Worm (Caenorhabditis elegans) whole organism, young adult: ENCODE data around the gene clec-78.

Experiments used
- C06A6.2 ChIP-seq: fragments of 200-800 bp; sonication (Bioruptor generic); conservative IDR thresholded peaks from 2 replicates; pipeline ENCODE4 v1.3.6; 2022; ENCODE audit warnings: missing genetic modification characterization, missing compliant biosample characterization
- F10E7.11 ChIP-seq: sonication (generic microtip); optimal IDR thresholded peaks from 2 replicates; lab custom pipeline; 2017; ENCODE audit warnings: mild to moderate bottlenecking, missing genetic modification characterization, moderate library complexity, missing compliant biosample characterization
- F39B2.1 ChIP-seq: fragments of 200-800 bp; sonication (Bioruptor generic); IDR thresholded peaks from 2 replicates; pipeline ENCODE4 v1.3.6; 2022; ENCODE audit warnings: missing genetic modification reagents, missing genetic modification characterization, missing compliant biosample characterization
- F55B11.4 ChIP-seq: sonication (generic microtip); optimal IDR thresholded peaks from 2 replicates; lab custom pipeline; 2016; ENCODE audit warnings: missing compliant biosample characterization, missing genetic modification characterization, borderline replicate concordance; ENCODE audit not compliant: insufficient read depth
- Y53G8AR.9 ChIP-seq: fragments of 200-800 bp; sonication (Bioruptor generic); conservative IDR thresholded peaks from 2 replicates; pipeline ENCODE4 v1.3.6; 2022; ENCODE audit warnings: missing genetic modification reagents, missing genetic modification characterization, missing compliant biosample characterization
- attf-5 ChIP-seq: fragments of 200-800 bp; sonication (Bioruptor generic); optimal IDR thresholded peaks from 2 replicates; lab custom pipeline; 2018; ENCODE audit warnings: mild to moderate bottlenecking, missing genetic modification characterization, missing compliant biosample characterization
- bed-1 ChIP-seq: fragments of 200-800 bp; sonication (Bioruptor generic); IDR thresholded peaks from 2 replicates; pipeline ENCODE4 v1.3.6; 2022; ENCODE audit warnings: missing genetic modification reagents, missing genetic modification characterization, missing compliant biosample characterization
- ceh-100 ChIP-seq: fragments of 200-800 bp; sonication (Bioruptor generic); IDR thresholded peaks from 2 replicates; pipeline ENCODE4 v1.3.6; 2022; ENCODE audit warnings: missing genetic modification reagents, missing genetic modification characterization, missing compliant biosample characterization
- ceh-91 ChIP-seq: fragments of 200-800 bp; sonication (Bioruptor generic); IDR thresholded peaks from 2 replicates; pipeline ENCODE4 v1.3.6; 2022; ENCODE audit warnings: missing genetic modification reagents, missing genetic modification characterization, missing compliant biosample characterization
- dox-1 ChIP-seq: fragments of 200-800 bp; sonication (Bioruptor generic); IDR thresholded peaks from 2 replicates; pipeline ENCODE4 v1.3.6; 2022; ENCODE audit warnings: missing genetic modification reagents, missing genetic modification characterization, missing compliant biosample characterization
- egl-18 ChIP-seq: fragments of 200-800 bp; sonication (Bioruptor generic); IDR thresholded peaks from 2 replicates; pipeline ENCODE4 v1.3.6; 2022; ENCODE audit warnings: missing genetic modification reagents, missing genetic modification characterization, missing compliant biosample characterization
- ekl-4 ChIP-seq: fragments of 200-800 bp; sonication (Bioruptor generic); IDR thresholded peaks from 2 replicates; pipeline ENCODE4 v1.3.6; 2022; ENCODE audit warnings: missing genetic modification reagents, missing genetic modification characterization, missing compliant biosample characterization
- hrde-1 ChIP-seq: sonication (generic microtip); optimal IDR thresholded peaks from 2 replicates; lab custom pipeline; 2016; ENCODE audit warnings: missing genetic modification characterization, mild to moderate bottlenecking, missing compliant biosample characterization, moderate library complexity, missing genotype, missing genetic modification reagents, borderline replicate concordance
- hsf-1 ChIP-seq: fragments of 200-800 bp; sonication (Bioruptor generic); IDR thresholded peaks from 2 replicates; pipeline ENCODE4 v1.3.6; 2022; ENCODE audit warnings: missing genetic modification reagents, missing genetic modification characterization, missing compliant biosample characterization
- lag-1 ChIP-seq: fragments of 200-800 bp; sonication (Bioruptor generic); IDR thresholded peaks from 2 replicates; pipeline ENCODE4 v1.3.6; 2022; ENCODE audit warnings: missing genetic modification reagents, missing genetic modification characterization, missing compliant biosample characterization
- lin-35 ChIP-seq, 3 experiments: fragments of 150-350 bp in 2 of 3; sonication (generic microtip) in 1 of 3; optimal IDR thresholded peaks; 2 replicates each; lab custom pipeline; 2014 to 2018; ENCODE audit warnings: missing biosample characterization in 3 of 3, missing genetic modification characterization in 3 of 3, missing genetic modification reagents in 3 of 3
- lin-40 ChIP-seq: sonication (generic microtip); optimal IDR thresholded peaks from 2 replicates; lab custom pipeline; 2016; ENCODE audit warnings: missing genetic modification characterization, mild to moderate bottlenecking, missing compliant biosample characterization, missing genotype, missing genetic modification reagents
- lsy-27 ChIP-seq: sonication (generic microtip); optimal IDR thresholded peaks from 2 replicates; lab custom pipeline; 2017; ENCODE audit warnings: missing genetic modification characterization, mild to moderate bottlenecking, missing compliant biosample characterization, antibody characterized with exemption, missing genotype, borderline replicate concordance; ENCODE audit not compliant: insufficient read depth
- madf-3 ChIP-seq: fragments of 200-800 bp; sonication (Bioruptor generic); IDR thresholded peaks from 2 replicates; pipeline ENCODE4 v1.3.6; 2022; ENCODE audit warnings: missing genetic modification reagents, missing genetic modification characterization, missing compliant biosample characterization
- madf-6 ChIP-seq: fragments of 200-800 bp; sonication (Bioruptor generic); IDR thresholded peaks from 2 replicates; pipeline ENCODE4 v1.3.6; 2022; ENCODE audit warnings: missing genetic modification reagents, missing genetic modification characterization, missing compliant biosample characterization
- nfya-1 ChIP-seq: sonication (generic microtip); optimal IDR thresholded peaks from 2 replicates; lab custom pipeline; 2017; ENCODE audit warnings: antibody characterized with exemption, missing compliant biosample characterization, missing genetic modification characterization, borderline replicate concordance; ENCODE audit not compliant: insufficient read depth
- nfyb-1 ChIP-seq: fragments of 200-800 bp; sonication (Bioruptor generic); IDR thresholded peaks from 2 replicates; pipeline ENCODE4 v1.3.6; 2022; ENCODE audit warnings: missing genetic modification reagents, missing genetic modification characterization, missing compliant biosample characterization
- nhr-90 ChIP-seq: sonication (generic microtip); optimal IDR thresholded peaks from 2 replicates; lab custom pipeline; 2016; ENCODE audit warnings: missing genotype, mild to moderate bottlenecking, missing genetic modification characterization, missing compliant biosample characterization
- snpc-3.4 ChIP-seq: sonication (generic microtip); optimal IDR thresholded peaks from 2 replicates; lab custom pipeline; 2017; ENCODE audit warnings: missing genetic modification characterization, mild to moderate bottlenecking, missing compliant biosample characterization, antibody characterized with exemption, moderate library complexity, missing genotype, missing genetic modification reagents
- tbp1 ChIP-seq: fragments of 200-800 bp; sonication (Bioruptor generic); optimal IDR thresholded peaks from 2 replicates; lab custom pipeline; 2018; ENCODE audit warnings: mild to moderate bottlenecking, missing genetic modification characterization, missing compliant biosample characterization
- tbx-9 ChIP-seq: sonication (generic microtip); optimal IDR thresholded peaks from 2 replicates; lab custom pipeline; 2016; ENCODE audit warnings: borderline replicate concordance, missing genetic modification characterization, inconsistent platforms, missing compliant biosample characterization
- unc-130 ChIP-seq: sonication (generic microtip); optimal IDR thresholded peaks from 2 replicates; lab custom pipeline; 2016; ENCODE audit warnings: missing genetic modification reagents, missing genetic modification characterization, missing compliant biosample characterization
- zfh-2 ChIP-seq: fragments of 200-800 bp; sonication (Bioruptor generic); conservative IDR thresholded peaks from 2 replicates; pipeline ENCODE4 v1.3.6; 2022; ENCODE audit warnings: missing genetic modification reagents, missing genetic modification characterization, missing compliant biosample characterization
- ztf-22 ChIP-seq: fragments of 200-800 bp; sonication (Bioruptor generic); optimal IDR thresholded peaks from 2 replicates; lab custom pipeline; 2018; ENCODE audit warnings: mild to moderate bottlenecking, missing genetic modification characterization, moderate library complexity, missing compliant biosample characterization
- ztf-26 ChIP-seq: sonication (generic microtip); optimal IDR thresholded peaks from 2 replicates; lab custom pipeline; 2017; ENCODE audit warnings: missing genetic modification characterization, missing compliant biosample characterization
- ztf-3 ChIP-seq: fragments of 200-800 bp; sonication (Bioruptor generic); optimal IDR thresholded peaks from 2 replicates; lab custom pipeline; 2018; ENCODE audit warnings: mild to moderate bottlenecking, missing genetic modification characterization, missing compliant biosample characterization

clec-78 gene

DNA sequence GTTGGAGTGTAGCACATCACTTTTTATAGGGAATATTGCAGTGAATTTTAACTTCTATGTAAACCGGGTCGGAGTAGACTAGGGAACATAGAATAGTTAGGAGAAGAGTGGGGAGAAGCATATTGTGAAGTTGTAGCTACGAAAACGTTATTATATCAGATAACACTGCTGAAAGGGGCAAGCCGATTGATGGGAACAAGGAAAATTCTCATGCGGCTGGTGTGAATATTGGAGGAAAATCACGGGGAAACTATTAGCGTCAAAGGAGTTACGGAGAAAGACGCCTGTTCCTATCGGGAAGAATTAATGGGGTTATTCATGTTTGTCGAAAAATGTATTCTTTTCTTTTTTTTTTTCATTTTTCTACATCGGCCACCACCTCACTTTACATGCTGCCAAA is 4.4 kb downstream of the clec-78 start, which contains the start of gene F47C12.6:
Gene F47C12.6, minus strand, starts transcription at position 101 of the 400 bp plus-strand sequence.
- TF ChIP-seq ekl-4 (GFP tag; lab: Robert Waterston, UW) (no peak), egl-18 (GFP tag; lab: Robert Waterston, UW) (no peak), snpc-3.4 (no peak), ztf-22 (no peak), lin-35 (GFP tag; optimal IDR thresholded peaks at IDR 0.05; lab: Kevin White, UChicago) (no peak), madf-6 (GFP tag; lab: Robert Waterston, UW) (no peak), ztf-3 (GFP tag; lab: Kevin White, UChicago) (no peak), bed-1 (GFP tag; lab: Robert Waterston, UW) (no peak), hsf-1 (GFP tag; lab: Robert Waterston, UW) (no peak), unc-130 (no peak)

DNA sequence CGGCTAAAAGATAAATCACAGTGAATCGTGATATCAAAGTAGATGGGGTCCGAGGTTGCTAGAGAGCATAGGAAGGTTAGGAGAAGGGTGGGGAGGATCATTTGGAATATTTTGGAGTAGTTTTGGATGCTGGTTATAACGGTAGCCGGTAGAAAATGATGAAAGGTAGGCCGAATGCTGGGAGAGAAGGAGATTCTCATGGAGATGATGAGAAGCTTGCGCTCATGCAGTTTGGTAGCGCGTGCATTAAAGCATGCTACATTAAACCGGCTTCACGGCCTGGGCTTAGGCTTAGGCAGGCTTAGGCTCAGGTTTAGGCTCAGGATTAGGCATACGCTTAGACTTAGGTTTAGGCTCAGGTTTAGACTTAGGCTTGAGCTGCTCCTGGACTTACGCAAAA is 5.4 kb downstream of the clec-78 start, which contains the start of gene F47C12.13:
Gene F47C12.13, minus strand, starts transcription at position 101 of the 400 bp plus-strand sequence.
- TF ChIP-seq lag-1 (GFP tag; lab: Robert Waterston, UW), result 0 out of 2 replicates have a peak, but pooled peaks have one; percentile 16
- TF ChIP-seq madf-3, result no peak
- TF ChIP-seq, all 124 proteins: peak for 1

DNA sequence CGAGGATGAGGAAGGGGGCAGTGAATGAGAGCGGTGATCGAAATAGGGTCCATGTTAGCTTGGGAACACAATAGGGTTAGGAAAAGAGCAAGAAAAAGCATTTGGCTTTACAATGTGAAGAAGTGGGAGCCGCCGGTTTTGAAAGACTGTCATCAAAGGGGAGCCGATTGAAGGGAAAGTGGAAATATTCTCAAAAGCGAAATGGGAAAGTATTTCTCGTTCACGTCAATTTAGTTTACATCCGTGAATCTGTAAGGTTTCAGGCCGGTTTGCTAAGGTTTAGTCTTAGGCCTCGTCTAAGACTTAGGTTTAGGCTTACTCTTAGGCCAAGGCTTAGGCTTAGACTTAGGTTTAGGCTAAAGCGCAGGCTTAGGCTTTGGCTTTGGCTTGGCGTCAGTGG is 6.5 kb downstream of the clec-78 start, which contains the start of gene F47C12.7:
Gene F47C12.7, minus strand, starts transcription at position 101 of the 400 bp plus-strand sequence.
- no peak for TF ChIP-seq nhr-90
- no peak for TF ChIP-seq C06A6.2 (GFP tag; lab: Robert Waterston, UW)
- no peak for TF ChIP-seq nfya-1 (tag; lab: Kevin White, UChicago)
- TF ChIP-seq, all 124 proteins: peak for 0

ce11 chrIV:3998517-3998916 is 9.6 kb downstream of the clec-78 start, which contains the start of gene F47C12.8:
TSS of gene F47C12.8 (minus strand) at chrIV:3998617.
- TF ChIP-seq F10E7.11 (tag; lab: Kevin White, UChicago) (no peak), ceh-100 (GFP tag; lab: Robert Waterston, UW) (no peak), lsy-27 (tag; lab: Kevin White, UChicago) (no peak), F39B2.1 (GFP tag; lab: Robert Waterston, UW) (no peak), unc-130 (no peak), madf-6 (GFP tag; lab: Robert Waterston, UW) (no peak), lin-40 (no peak), hrde-1 (tag; lab: Kevin White, UChicago) (no peak), tbx-9 (tag; lab: Kevin White, UChicago) (no peak), tbp1 (GFP tag; lab: Kevin White, UChicago) (no peak), ztf-26 (no peak), attf-5 (no peak), ceh-91 (no peak), dox-1 (GFP tag; lab: Robert Waterston, UW) (no peak), Y53G8AR.9 (GFP tag; lab: Robert Waterston, UW) (no peak)
- TF ChIP-seq, all 124 proteins: peak for 0

DNA sequence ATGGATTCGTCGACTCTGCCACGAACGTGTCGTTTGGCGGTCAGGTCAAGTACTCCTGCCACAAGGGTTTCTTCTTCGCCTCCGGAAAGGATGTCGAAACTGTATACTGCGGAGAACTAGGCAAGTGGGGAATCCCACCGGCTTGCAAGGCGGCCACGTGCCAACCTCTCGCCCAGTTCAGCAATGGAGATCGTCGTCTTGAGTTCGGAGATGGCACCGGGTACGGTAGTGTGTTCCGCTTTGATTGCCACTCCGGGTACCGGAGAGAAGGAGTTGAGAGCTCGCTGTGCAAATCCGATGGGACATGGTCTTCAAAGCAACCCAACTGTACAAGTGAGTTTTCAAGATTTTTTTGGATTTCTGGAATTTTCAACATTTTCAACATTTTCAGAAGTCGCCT is 10.8 kb downstream of the clec-78 start:
- TF ChIP-seq nfyb-1 (GFP tag; lab: Robert Waterston, UW) (0 out of 2 replicates have a peak, but pooled peaks have one; percentile 39), F55B11.4 (tag; lab: Kevin White, UChicago) (no peak), zfh-2 (GFP tag; lab: Robert Waterston, UW) (peak; percentile 49; the same call in 1 of the 2 replicates)
